Worm (Caenorhabditis elegans) whole organism, L4 larva: ENCODE results near the gene nspg-10.

Experiments
- D1046.2 ChIP-seq: fragments of 200-800 bp; sonication (Bioruptor generic); IDR thresholded peaks from 2 replicates; pipeline ENCODE4 v1.3.6; 2022; ENCODE audit warnings: missing genetic modification characterization, missing compliant biosample characterization
- F26F4.8 ChIP-seq: fragments of 200-800 bp; sonication (Bioruptor generic); conservative IDR thresholded peaks from 2 replicates; pipeline ENCODE4 v1.3.6; 2022; ENCODE audit warnings: missing genetic modification characterization, missing compliant biosample characterization
- F37D6.2 ChIP-seq: sonication (generic microtip); optimal IDR thresholded peaks from 2 replicates; lab custom pipeline; 2016; ENCODE audit warnings: mild to moderate bottlenecking, missing genetic modification characterization, missing compliant biosample characterization
- F44E2.7 ChIP-seq: fragments of 200-800 bp; sonication (Bioruptor generic); IDR thresholded peaks from 2 replicates; pipeline ENCODE4 v2.1.2; 2022; ENCODE audit warnings: missing genetic modification characterization, missing compliant biosample characterization
- F49E8.2 ChIP-seq: sonication (generic microtip); optimal IDR thresholded peaks from 2 replicates; lab custom pipeline; 2016; ENCODE audit warnings: missing compliant biosample characterization, mild to moderate bottlenecking, missing genetic modification characterization, borderline replicate concordance
- Y48G9A.11 ChIP-seq: fragments of 200-800 bp; sonication (Bioruptor generic); IDR thresholded peaks from 2 replicates; pipeline ENCODE4 v1.3.6; 2022; ENCODE audit warnings: missing genetic modification reagents, missing genetic modification characterization, missing compliant biosample characterization
- Y5F2A.4 ChIP-seq: fragments of 200-800 bp; sonication (Bioruptor generic); optimal IDR thresholded peaks from 2 replicates; lab custom pipeline; 2018; ENCODE audit warnings: mild to moderate bottlenecking, missing genetic modification characterization, missing compliant biosample characterization
- ZK337.2 ChIP-seq: fragments of 200-800 bp; sonication (Bioruptor generic); IDR thresholded peaks from 2 replicates; pipeline ENCODE4 v1.3.6; 2022; ENCODE audit warnings: missing genetic modification reagents, missing genetic modification characterization, missing compliant biosample characterization
- aha-1 ChIP-seq: fragments of 150-350 bp; peaks from one replicate; lab custom pipeline; 2014; ENCODE audit warnings: missing biosample characterization, missing genetic modification characterization
- ama-1 ChIP-seq: fragments of 150-350 bp; optimal IDR thresholded peaks from 2 replicates; lab custom pipeline; 2014; ENCODE audit warnings: inconsistent platforms, mixed read lengths
- ceh-20 ChIP-seq: fragments of 200-800 bp; sonication (Bioruptor generic); IDR thresholded peaks from 2 replicates; pipeline ENCODE4 v1.3.6; 2022; ENCODE audit warnings: missing genetic modification reagents, missing genetic modification characterization, missing compliant biosample characterization
- ceh-44 ChIP-seq: fragments of 200-800 bp; sonication (Bioruptor generic); IDR thresholded peaks from 2 replicates; pipeline ENCODE4 v1.3.6; 2022; ENCODE audit warnings: missing genetic modification reagents, missing genetic modification characterization, missing compliant biosample characterization
- ceh-62 ChIP-seq: sonication (generic microtip); optimal IDR thresholded peaks from 2 replicates; lab custom pipeline; 2017; ENCODE audit warnings: missing biosample characterization, missing genetic modification characterization
- ceh-82 ChIP-seq: sonication (generic microtip); optimal IDR thresholded peaks from 2 replicates; lab custom pipeline; 2017; ENCODE audit warnings: missing biosample characterization, missing genetic modification characterization
- ctbp-1 ChIP-seq: fragments of 200-800 bp; sonication (Bioruptor generic); IDR thresholded peaks from 2 replicates; pipeline ENCODE4 v1.3.6; 2022; ENCODE audit warnings: missing genetic modification reagents, missing genetic modification characterization, missing compliant biosample characterization
- daf-12 ChIP-seq: fragments of 150-350 bp; optimal IDR thresholded peaks from 2 replicates; lab custom pipeline; 2014; ENCODE audit warnings: missing biosample characterization, missing genetic modification reagents, missing genetic modification characterization
- daf-16 ChIP-seq, 3 experiments: sonication (generic microtip); optimal IDR thresholded peaks; 2 replicates each; lab custom pipeline; 2016 to 2017; ENCODE audit warnings: missing genetic modification characterization in 3 of 3, missing genetic modification reagents in 3 of 3, mild to moderate bottlenecking in 2 of 3, missing compliant biosample characterization in 2 of 3, missing biosample characterization in 1 of 3, moderate library complexity in 1 of 3
- daf-19 ChIP-seq: fragments of 200-800 bp; sonication (Bioruptor generic); conservative IDR thresholded peaks from 2 replicates; pipeline ENCODE4 v1.3.6; 2022; ENCODE audit warnings: missing genetic modification characterization, missing compliant biosample characterization
- dve-1 ChIP-seq: sonication (generic microtip); optimal IDR thresholded peaks from 2 replicates; lab custom pipeline; 2017; ENCODE audit warnings: antibody characterized with exemption, mild to moderate bottlenecking, missing genetic modification characterization, missing compliant biosample characterization; ENCODE audit not compliant: insufficient read depth
- egl-27 ChIP-seq: sonication (generic microtip); optimal IDR thresholded peaks from 3 replicates; lab custom pipeline; 2017; ENCODE audit warnings: missing biosample characterization, missing genetic modification reagents, missing genetic modification characterization
- fkh-10 ChIP-seq: fragments of 150-350 bp; optimal IDR thresholded peaks from 2 replicates; lab custom pipeline; 2014; ENCODE audit warnings: missing biosample characterization, missing genetic modification reagents, missing genetic modification characterization
- gei-8 ChIP-seq: fragments of 200-800 bp; sonication (Bioruptor generic); optimal IDR thresholded peaks from 2 replicates; lab custom pipeline; 2018; ENCODE audit warnings: mild to moderate bottlenecking, missing genetic modification characterization, missing compliant biosample characterization
- hlh-30 ChIP-seq: sonication (generic microtip); optimal IDR thresholded peaks from 2 replicates; lab custom pipeline; 2017; ENCODE audit warnings: antibody characterized with exemption, mild to moderate bottlenecking, missing genetic modification characterization, missing compliant biosample characterization; ENCODE audit not compliant: insufficient read depth
- hmg-1.1 ChIP-seq: fragments of 200-800 bp; sonication (Bioruptor generic); IDR thresholded peaks from 2 replicates; pipeline ENCODE4 v1.3.6; 2022; ENCODE audit warnings: missing genetic modification reagents, missing genetic modification characterization, missing compliant biosample characterization
- lin-39 ChIP-seq: fragments of 150-350 bp; optimal IDR thresholded peaks from 2 replicates; lab custom pipeline; 2014; ENCODE audit warnings: missing biosample characterization, missing genetic modification reagents, missing genetic modification characterization
- lir-3 ChIP-seq: sonication (generic microtip); optimal IDR thresholded peaks from 2 replicates; lab custom pipeline; 2016; ENCODE audit warnings: mild to moderate bottlenecking, missing genetic modification characterization, missing compliant biosample characterization
- lsy-2 ChIP-seq, 2 experiments: fragments of 150-350 bp in 1 of 2; sonication (generic microtip) in 1 of 2; optimal IDR thresholded peaks; 2 replicates each; lab custom pipeline; 2014 to 2017; ENCODE audit warnings: missing biosample characterization in 2 of 2, missing genetic modification characterization in 2 of 2
- mdl-1 ChIP-seq, 2 experiments: fragments of 150-350 bp in 1 of 2; sonication (generic microtip) in 1 of 2; optimal IDR thresholded peaks; 2 replicates each; lab custom pipeline; 2014 to 2017; ENCODE audit warnings: missing biosample characterization in 2 of 2, missing genetic modification characterization in 2 of 2
- mxl-2 ChIP-seq: fragments of 200-800 bp; sonication (Bioruptor generic); conservative IDR thresholded peaks from 2 replicates; pipeline ENCODE4 v1.3.6; 2022; ENCODE audit warnings: missing genetic modification reagents, missing genetic modification characterization, missing compliant biosample characterization
- nhr-102 ChIP-seq: sonication (generic microtip); optimal IDR thresholded peaks from 2 replicates; lab custom pipeline; 2016; ENCODE audit warnings: mild to moderate bottlenecking, missing genetic modification characterization, moderate library complexity, missing compliant biosample characterization
- nhr-111 ChIP-seq: fragments of 200-800 bp; sonication (Bioruptor generic); optimal IDR thresholded peaks from 2 replicates; lab custom pipeline; 2018; ENCODE audit warnings: mild to moderate bottlenecking, missing genetic modification characterization, missing compliant biosample characterization
- nhr-28 ChIP-seq: fragments of 150-350 bp; optimal IDR thresholded peaks from 2 replicates; lab custom pipeline; 2014; ENCODE audit warnings: missing biosample characterization, missing genetic modification characterization
- nhr-41 ChIP-seq: fragments of 200-800 bp; sonication (Bioruptor generic); IDR thresholded peaks from 2 replicates; pipeline ENCODE4 v1.3.6; 2022; ENCODE audit warnings: missing genetic modification reagents, missing genetic modification characterization, missing compliant biosample characterization
- rbr-2 ChIP-seq: sonication (generic microtip); optimal IDR thresholded peaks from 2 replicates; lab custom pipeline; 2016; ENCODE audit warnings: missing genotype, missing genetic modification characterization, missing compliant biosample characterization
- sdz-12 ChIP-seq: fragments of 200-800 bp; sonication (Bioruptor generic); optimal IDR thresholded peaks from 2 replicates; lab custom pipeline; 2018; ENCODE audit warnings: mild to moderate bottlenecking, missing genetic modification characterization, missing compliant biosample characterization
- set-16 ChIP-seq: fragments of 200-800 bp; sonication (Bioruptor generic); IDR thresholded peaks from 2 replicates; pipeline ENCODE4 v1.3.6; 2022; ENCODE audit warnings: missing genetic modification reagents, missing genetic modification characterization, missing compliant biosample characterization
- spr-1 ChIP-seq: sonication (generic microtip); optimal IDR thresholded peaks from 2 replicates; lab custom pipeline; 2016; ENCODE audit warnings: mild to moderate bottlenecking, missing genetic modification characterization, missing compliant biosample characterization
- spr-3 ChIP-seq: fragments of 200-800 bp; sonication (Bioruptor generic); optimal IDR thresholded peaks from 2 replicates; lab custom pipeline; 2018; ENCODE audit warnings: mild to moderate bottlenecking, missing genetic modification characterization, missing compliant biosample characterization
- unc-130 ChIP-seq: sonication (generic microtip); optimal IDR thresholded peaks from 2 replicates; lab custom pipeline; 2016; ENCODE audit warnings: missing genetic modification reagents, missing genetic modification characterization, missing compliant biosample characterization
- unc-62 ChIP-seq, 3 experiments: fragments of 150-350 bp in 1 of 3; sonication (generic microtip); optimal IDR thresholded peaks in 2 of 3; peaks in 1 of 3; 1 replicate in 1 of 3; 2 replicates in 2 of 3; lab custom pipeline; 2014 to 2017; ENCODE audit warnings: missing biosample characterization in 3 of 3, missing genetic modification characterization in 3 of 3, missing genetic modification reagents in 3 of 3, missing genotype in 1 of 3
- zip-2 ChIP-seq: fragments of 150-350 bp; optimal IDR thresholded peaks from 2 replicates; lab custom pipeline; 2014; ENCODE audit warnings: missing biosample characterization, missing genetic modification characterization

Gene nspg-10

DNA sequence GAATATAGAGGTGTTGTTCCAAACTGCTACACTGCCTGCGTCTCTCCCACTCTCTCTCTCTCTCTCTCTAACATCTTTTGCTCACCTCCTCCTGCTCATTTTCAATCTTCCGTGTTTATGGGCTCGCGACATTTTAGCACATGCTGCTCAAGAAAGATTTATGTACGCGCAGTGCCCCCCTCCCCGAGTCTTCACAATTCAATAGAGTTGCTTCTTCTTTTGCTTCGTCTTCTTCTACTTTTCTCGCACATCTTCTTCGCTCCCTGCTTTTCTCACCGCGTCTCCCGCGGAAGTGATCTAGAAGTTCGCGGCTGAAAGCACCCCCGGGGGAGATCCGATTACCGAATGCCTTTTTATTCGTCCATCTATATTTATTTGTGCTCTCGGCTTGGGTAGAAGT is 35.0 kb upstream of the nspg-10 start (continued):
- TF ChIP-seq nhr-102: no peak
- no peak for TF ChIP-seq F37D6.2
- TF ChIP-seq nhr-28 (tag; lab: Kevin White, UChicago): no peak
- TF ChIP-seq ceh-62 (tag; lab: Kevin White, UChicago): no peak
- no peak for TF ChIP-seq ceh-20
- no peak for TF ChIP-seq nhr-41 (GFP tag; lab: Robert Waterston, UW)
- TF ChIP-seq Y5F2A.4 (GFP tag; lab: Kevin White, UChicago): no peak
- peak; percentile 62 for TF ChIP-seq fkh-10 (GFP tag; lab: Kevin White, UChicago)
- TF ChIP-seq rbr-2: peak; percentile 45
- no peak for TF ChIP-seq F26F4.8 (GFP tag; lab: Robert Waterston, UW)
- peak in 1 of 2 experiments; percentile 30 for TF ChIP-seq lsy-2 (tag; optimal IDR thresholded peaks at IDR 0.05; lab: Kevin White, UChicago)
- no peak for TF ChIP-seq lin-39 (tag; lab: Kevin White, UChicago)
- TF ChIP-seq spr-1 (tag; lab: Kevin White, UChicago): no peak
- no peak for TF ChIP-seq unc-130 (GFP tag; lab: Kevin White, UChicago)
- no peak for TF ChIP-seq ama-1 (lab: Kevin White, UChicago)
- no peak for TF ChIP-seq D1046.2 (GFP tag; lab: Robert Waterston, UW)
- TF ChIP-seq ZK337.2: no peak
- TF ChIP-seq sdz-12 (GFP tag; lab: Kevin White, UChicago): no peak
- no peak for TF ChIP-seq mxl-2 (GFP tag; lab: Robert Waterston, UW)
- no peak for TF ChIP-seq daf-16 (GFP tag; optimal IDR thresholded peaks at IDR 0.05; lab: Kevin White, UChicago)
- TF ChIP-seq daf-16 (tag; optimal IDR thresholded peaks at IDR 0.05; lab: Kevin White, UChicago): no peak
- TF ChIP-seq hlh-30 (tag; lab: Kevin White, UChicago): peak; percentile 4
- no peak for TF ChIP-seq gei-8 (GFP tag; lab: Kevin White, UChicago)
- TF ChIP-seq ctbp-1 (GFP tag; lab: Robert Waterston, UW): no peak
- no peak for TF ChIP-seq daf-12 (tag; lab: Kevin White, UChicago)

DNA sequence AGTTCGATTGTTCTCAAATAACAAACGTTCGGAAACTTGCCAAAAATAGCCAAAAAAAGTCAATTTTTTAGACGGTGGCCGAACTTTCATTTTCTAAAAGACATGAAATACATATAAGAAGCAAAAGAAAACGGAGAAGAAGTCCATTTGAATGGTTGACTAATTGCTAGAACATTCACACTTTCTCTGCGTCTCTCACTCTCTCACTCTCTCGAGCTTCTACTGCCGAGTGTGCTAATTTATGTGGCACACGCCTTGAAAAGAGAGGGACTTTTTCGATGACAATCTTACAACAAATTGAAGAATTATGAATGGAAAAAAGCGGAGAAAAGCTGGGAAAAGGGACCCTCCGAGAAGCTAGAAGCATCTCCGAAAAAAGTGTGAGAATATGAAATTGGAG is 31.5 kb upstream of the nspg-10 start:
- peak; percentile 74 for TF ChIP-seq aha-1 (tag; lab: Kevin White, UChicago)
- 0 out of 2 replicates have a peak, but pooled peaks have one; percentile 33 for TF ChIP-seq hmg-1.1 (GFP tag; lab: Robert Waterston, UW)
- TF ChIP-seq egl-27: no peak
- TF ChIP-seq unc-62 (GFP tag; optimal IDR thresholded peaks at IDR 0.05 in 1 of 2; lab: Kevin White, UChicago): peak in 1 of 2 experiments; percentile 96
- TF ChIP-seq unc-62 (tag; optimal IDR thresholded peaks at IDR 0.05; lab: Kevin White, UChicago): no peak

DNA sequence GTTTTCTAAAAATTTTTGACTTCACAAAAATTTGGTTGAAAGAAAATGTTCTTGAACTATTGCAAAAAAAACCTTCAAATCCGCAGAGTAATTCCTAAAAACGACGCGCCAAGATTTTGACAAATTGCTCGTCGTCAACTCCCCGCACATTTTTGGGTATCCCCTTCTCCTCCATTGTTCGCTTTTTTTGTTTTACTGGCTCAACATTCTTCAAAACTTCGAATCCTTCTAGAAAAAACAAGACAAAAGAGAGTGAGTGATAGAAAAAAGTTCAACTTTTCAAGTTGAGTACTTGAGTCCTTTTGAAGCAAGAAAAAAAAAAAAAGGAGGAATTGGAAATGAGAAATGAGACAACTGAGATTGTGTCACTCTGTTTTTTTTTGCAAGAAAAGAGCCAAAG is 28.7 kb upstream of the nspg-10 start:
- 0 out of 2 replicates have a peak, but pooled peaks have one; percentile 28 for TF ChIP-seq ceh-20
- TF ChIP-seq lsy-2 (tag; optimal IDR thresholded peaks at IDR 0.05; lab: Kevin White, UChicago): peak in 1 of 2 experiments; percentile 37
- no peak for TF ChIP-seq mdl-1 (tag; optimal IDR thresholded peaks at IDR 0.05; lab: Kevin White, UChicago)
- TF ChIP-seq aha-1 (tag; lab: Kevin White, UChicago): peak; percentile 53
- TF ChIP-seq unc-62 (GFP tag; optimal IDR thresholded peaks at IDR 0.05 in 1 of 2; lab: Kevin White, UChicago): peak in 1 of 2 experiments; percentile 89
- no peak for TF ChIP-seq unc-62 (tag; optimal IDR thresholded peaks at IDR 0.05; lab: Kevin White, UChicago)

ce11 chrIV:4579472-4579871 is 26.1 kb upstream of the nspg-10 start:
- TF ChIP-seq spr-1 (tag; lab: Kevin White, UChicago) (no peak), aha-1 (tag; lab: Kevin White, UChicago) (peak; percentile 86), unc-62 (GFP tag; optimal IDR thresholded peaks at IDR 0.05 in 1 of 2; lab: Kevin White, UChicago) (peak in 1 of 2 experiments; percentile 95), unc-62 (tag; optimal IDR thresholded peaks at IDR 0.05; lab: Kevin White, UChicago) (no peak)
- TF ChIP-seq, all 104 proteins: peak for 2

ce11 chrIV:4585991-4586390 is 19.6 kb upstream of the nspg-10 start:
- TF ChIP-seq nhr-111 (GFP tag; lab: Kevin White, UChicago): no peak
- TF ChIP-seq zip-2 (tag; lab: Kevin White, UChicago): no peak
- no peak for TF ChIP-seq ceh-44 (GFP tag; lab: Robert Waterston, UW)
- peak in 1 of 2 experiments; percentile 46 for TF ChIP-seq lsy-2 (tag; optimal IDR thresholded peaks at IDR 0.05; lab: Kevin White, UChicago)
- TF ChIP-seq F44E2.7: no peak
- TF ChIP-seq mdl-1 (tag; optimal IDR thresholded peaks at IDR 0.05; lab: Kevin White, UChicago): peak in 1 of 2 experiments; percentile 54
- no peak for TF ChIP-seq spr-3 (GFP tag; lab: Kevin White, UChicago)
- TF ChIP-seq set-16 (GFP tag; lab: Robert Waterston, UW): no peak
- no peak for TF ChIP-seq lir-3
- no peak for TF ChIP-seq dve-1 (tag; lab: Kevin White, UChicago)
- peak; percentile 29 for TF ChIP-seq rbr-2
- TF ChIP-seq ceh-82 (tag; lab: Kevin White, UChicago): no peak
- TF ChIP-seq gei-8 (GFP tag; lab: Kevin White, UChicago): no peak
- TF ChIP-seq fkh-10 (GFP tag; lab: Kevin White, UChicago): peak; percentile 94
- peak; percentile 80 for TF ChIP-seq ctbp-1 (GFP tag; lab: Robert Waterston, UW)
- no peak for TF ChIP-seq unc-130 (GFP tag; lab: Kevin White, UChicago)
- no peak for TF ChIP-seq F49E8.2
- TF ChIP-seq daf-19 (GFP tag; lab: Robert Waterston, UW): no peak
- no peak for TF ChIP-seq Y48G9A.11 (GFP tag; lab: Robert Waterston, UW)
